Fruit fly (Drosophila melanogaster) whole organism, embryonic: Measurements from ENCODE around the gene sro.

Experiments
- CG10267 ChIP-seq: fragments of 200-800 bp; sonication (Bioruptor generic); optimal IDR thresholded peaks from 2 replicates; lab custom pipeline; 2018; ENCODE audit warnings: missing biosample characterization, mild to moderate bottlenecking, missing genetic modification characterization, moderate library complexity
- CG10274 ChIP-seq: fragments of 200-800 bp; sonication (Bioruptor generic); optimal IDR thresholded peaks from 3 replicates; lab custom pipeline; 2017; ENCODE audit warnings: missing biosample characterization, mild to moderate bottlenecking, missing genetic modification characterization
- CG11560 ChIP-seq: fragments of 200-800 bp; sonication (Bioruptor generic); IDR thresholded peaks from 3 replicates; pipeline ENCODE4 v1.3.6; 2022; ENCODE audit warnings: missing biosample characterization, missing genetic modification characterization
- CG11696 ChIP-seq: fragments of 200-800 bp; sonication (Bioruptor generic); IDR thresholded peaks from 2 replicates; pipeline ENCODE4 v1.3.6; 2022; ENCODE audit warnings: missing biosample characterization, missing genetic modification characterization
- CG13287 ChIP-seq: fragments of 200-800 bp; sonication (Bioruptor generic); IDR thresholded peaks from 2 replicates; pipeline ENCODE4 v1.3.6; 2022; ENCODE audit warnings: missing biosample characterization, missing genetic modification characterization; ENCODE audit not compliant: partially characterized antibody
- CG14441 ChIP-seq: fragments of 200-800 bp; sonication (Bioruptor generic); IDR thresholded peaks from 2 replicates; pipeline ENCODE4 v1.3.6; 2022; ENCODE audit warnings: missing biosample characterization, missing genetic modification characterization
- CG16813 ChIP-seq: fragments of 200-800 bp; sonication (Bioruptor generic); IDR thresholded peaks from 3 replicates; pipeline ENCODE4 v1.3.6; 2022; ENCODE audit warnings: missing biosample characterization, missing genetic modification characterization; ENCODE audit not compliant: partially characterized antibody
- CG16815 ChIP-seq: fragments of 200-800 bp; sonication (Bioruptor generic); optimal IDR thresholded peaks from 3 replicates; lab custom pipeline; 2017; ENCODE audit warnings: missing biosample characterization, mild to moderate bottlenecking, missing genetic modification characterization
- CG3281 ChIP-seq: fragments of 200-800 bp; sonication (Bioruptor generic); optimal IDR thresholded peaks from 3 replicates; lab custom pipeline; 2017; ENCODE audit warnings: missing biosample characterization, mild to moderate bottlenecking, missing genetic modification characterization
- CG4360 ChIP-seq: fragments of 200-800 bp; sonication (Bioruptor generic); IDR thresholded peaks from 2 replicates; pipeline ENCODE4 v1.3.6; 2022; ENCODE audit warnings: missing biosample characterization, missing genetic modification characterization
- CG4854 ChIP-seq: fragments of 200-800 bp; sonication (Bioruptor generic); optimal IDR thresholded peaks from 2 replicates; lab custom pipeline; 2016; ENCODE audit warnings: missing biosample characterization, missing genetic modification characterization, inconsistent platforms
- CG7786 ChIP-seq: fragments of 200-800 bp; sonication (Bioruptor generic); optimal IDR thresholded peaks from 2 replicates; lab custom pipeline; 2016; ENCODE audit warnings: missing biosample characterization, missing genetic modification characterization
- Camta ChIP-seq: fragments of 200-800 bp; sonication (Bioruptor generic); optimal IDR thresholded peaks from 2 replicates; lab custom pipeline; 2016; ENCODE audit warnings: missing biosample characterization, missing genetic modification characterization
- CkIIα-i1 ChIP-seq: fragments of 200-800 bp; sonication (Bioruptor generic); IDR thresholded peaks from 2 replicates; pipeline ENCODE4 v1.3.6; 2022; ENCODE audit warnings: missing biosample characterization, missing genetic modification characterization
- CoRest ChIP-seq: fragments of 200-800 bp; sonication (Bioruptor generic); optimal IDR thresholded peaks from 3 replicates; lab custom pipeline; 2018; ENCODE audit warnings: missing biosample characterization, mild to moderate bottlenecking, missing genetic modification characterization, moderate library complexity
- CrebB ChIP-seq: fragments of 200-800 bp; sonication (Bioruptor generic); optimal IDR thresholded peaks from 3 replicates; lab custom pipeline; 2018; ENCODE audit warnings: missing biosample characterization, mild to moderate bottlenecking, missing genetic modification characterization
- D ChIP-seq, 2 experiments: fragments of 200-800 bp in 1 of 2; fragments of >200 bp in 1 of 2; sonication (Bioruptor generic) in 1 of 2; optimal IDR thresholded peaks; 2 replicates in 1 of 2; 3 replicates in 1 of 2; lab custom pipeline; 2017; ENCODE audit warnings: mild to moderate bottlenecking in 1 of 2, missing biosample characterization in 1 of 2, missing genetic modification characterization in 1 of 2, missing genetic modification reagents in 1 of 2
- Dbx ChIP-seq: fragments of 200-800 bp; sonication (Bioruptor generic); IDR thresholded peaks from 3 replicates; pipeline ENCODE4 v1.3.6; 2022; ENCODE audit warnings: missing biosample characterization, missing genetic modification characterization
- Doc2 ChIP-seq: fragments of 200-800 bp; sonication (Bioruptor generic); IDR thresholded peaks from 2 replicates; pipeline ENCODE4 v1.3.6; 2022; ENCODE audit warnings: missing biosample characterization, missing genetic modification characterization
- Drgx ChIP-seq: fragments of 200-800 bp; sonication (Bioruptor generic); IDR thresholded peaks from 2 replicates; pipeline ENCODE4 v1.3.6; 2022; ENCODE audit warnings: missing biosample characterization, missing genetic modification characterization
- E2f2 ChIP-seq: fragments of 200-800 bp; sonication (Bioruptor generic); IDR thresholded peaks from 2 replicates; pipeline ENCODE4 v1.3.6; 2022; ENCODE audit warnings: missing biosample characterization, missing genetic modification characterization
- Elba2 ChIP-seq: fragments of 200-800 bp; sonication (Bioruptor generic); optimal IDR thresholded peaks from 3 replicates; lab custom pipeline; 2016; ENCODE audit warnings: missing biosample characterization, missing genetic modification characterization
- Fer1 ChIP-seq: fragments of 200-800 bp; sonication (Bioruptor generic); optimal IDR thresholded peaks from 2 replicates; lab custom pipeline; 2017; ENCODE audit warnings: missing biosample characterization, mild to moderate bottlenecking, missing genetic modification characterization
- HmgZ ChIP-seq: fragments of 200-800 bp; sonication (Bioruptor generic); optimal IDR thresholded peaks from 2 replicates; lab custom pipeline; 2018; ENCODE audit warnings: missing biosample characterization, mild to moderate bottlenecking, missing genetic modification characterization
- Hmx ChIP-seq: fragments of 200-800 bp; sonication (Bioruptor generic); optimal IDR thresholded peaks from 2 replicates; lab custom pipeline; 2016; ENCODE audit warnings: missing biosample characterization, missing genetic modification characterization
- Hr78 ChIP-seq, 2 experiments: fragments of 200-800 bp in 1 of 2; fragments of >200 bp in 1 of 2; sonication (Bioruptor generic) in 1 of 2; optimal IDR thresholded peaks; 2 replicates each; lab custom pipeline; 2017 to 2019; ENCODE audit warnings: missing biosample characterization in 2 of 2, missing genetic modification characterization in 2 of 2, mild to moderate bottlenecking in 1 of 2, moderate library complexity in 1 of 2
- MBD-R2 ChIP-seq: fragments of 200-800 bp; sonication (Bioruptor generic); IDR thresholded peaks from 2 replicates; pipeline ENCODE4 v1.3.6; 2022; ENCODE audit warnings: missing biosample characterization, missing genetic modification characterization
- Mes4 ChIP-seq: fragments of 200-800 bp; sonication (Bioruptor generic); optimal IDR thresholded peaks from 2 replicates; lab custom pipeline; 2016; ENCODE audit warnings: missing biosample characterization, missing genetic modification characterization
- PHDP ChIP-seq: fragments of 200-800 bp; sonication (Bioruptor generic); optimal IDR thresholded peaks from 3 replicates; lab custom pipeline; 2018; ENCODE audit warnings: missing biosample characterization, mild to moderate bottlenecking, missing genetic modification characterization, moderate library complexity
- Poxn ChIP-seq: fragments of 200-800 bp; sonication (Bioruptor generic); IDR thresholded peaks from 2 replicates; pipeline ENCODE4 v1.3.6; 2022; ENCODE audit warnings: missing biosample characterization, missing genetic modification characterization
- Sry-δ ChIP-seq: fragments of 200-800 bp; sonication (Bioruptor generic); optimal IDR thresholded peaks from 2 replicates; lab custom pipeline; 2016; ENCODE audit warnings: missing biosample characterization, missing genetic modification characterization
- Stat92E ChIP-seq, 3 experiments: fragments of >200 bp in 2 of 3; fragments of 200-800 bp in 1 of 3; sonication (Bioruptor generic) in 1 of 3; optimal IDR thresholded peaks; 2 replicates each; lab custom pipeline; 2017 to 2019; ENCODE audit warnings: missing biosample characterization in 3 of 3, missing genetic modification characterization in 3 of 3, mild to moderate bottlenecking in 1 of 3, moderate library complexity in 1 of 3
- bcd ChIP-seq: fragments of 200-800 bp; sonication (Bioruptor generic); optimal IDR thresholded peaks from 2 replicates; lab custom pipeline; 2017; ENCODE audit warnings: missing biosample characterization, mild to moderate bottlenecking, missing genetic modification characterization
- dmrt99B ChIP-seq: fragments of 200-800 bp; sonication (Bioruptor generic); optimal IDR thresholded peaks from 2 replicates; lab custom pipeline; 2018; ENCODE audit warnings: missing biosample characterization, mild to moderate bottlenecking, missing genetic modification characterization, moderate library complexity
- dpn ChIP-seq, 2 experiments: fragments of 200-800 bp; sonication (Bioruptor generic); optimal IDR thresholded peaks; 3 replicates each; lab custom pipeline; 2016; ENCODE audit warnings: missing biosample characterization in 2 of 2, missing genetic modification characterization in 2 of 2
- grau ChIP-seq: fragments of 200-800 bp; optimal IDR thresholded peaks from 3 replicates; lab custom pipeline; 2019; ENCODE audit warnings: missing biosample characterization, mild to moderate bottlenecking, missing genetic modification characterization, moderate library complexity
- hbn ChIP-seq: fragments of 200-800 bp; sonication (Bioruptor generic); IDR thresholded peaks from 2 replicates; pipeline ENCODE4 v1.3.6; 2022; ENCODE audit warnings: missing biosample characterization, missing genetic modification characterization; ENCODE audit not compliant: partially characterized antibody
- hth ChIP-seq: fragments of >200 bp; optimal IDR thresholded peaks from 2 replicates; lab custom pipeline; 2017; ENCODE audit warnings: inconsistent platforms
- insv ChIP-seq, 2 experiments: fragments of 200-800 bp; sonication (Bioruptor generic); optimal IDR thresholded peaks; 3 replicates each; lab custom pipeline; 2016 to 2018; ENCODE audit warnings: missing biosample characterization in 2 of 2, missing genetic modification characterization in 2 of 2
- kah ChIP-seq: fragments of 200-800 bp; sonication (Bioruptor generic); optimal IDR thresholded peaks from 2 replicates; lab custom pipeline; 2018; ENCODE audit warnings: missing biosample characterization, mild to moderate bottlenecking, missing genetic modification characterization
- kni ChIP-seq: fragments of 200-800 bp; sonication (Bioruptor generic); optimal IDR thresholded peaks from 3 replicates; lab custom pipeline; 2017; ENCODE audit warnings: mild to moderate bottlenecking, missing biosample characterization, missing genetic modification reagents, missing genetic modification characterization
- lbe ChIP-seq: fragments of 200-800 bp; sonication (Bioruptor generic); optimal IDR thresholded peaks from 2 replicates; lab custom pipeline; 2016; ENCODE audit warnings: missing biosample characterization, mild to moderate bottlenecking, missing genetic modification characterization
- org-1 ChIP-seq: fragments of 200-800 bp; sonication (Bioruptor generic); optimal IDR thresholded peaks from 2 replicates; lab custom pipeline; 2017; ENCODE audit warnings: missing biosample characterization, missing genetic modification characterization
- pb ChIP-seq: fragments of 200-800 bp; sonication (Bioruptor generic); optimal IDR thresholded peaks from 3 replicates; lab custom pipeline; 2016; ENCODE audit warnings: missing biosample characterization, missing genetic modification characterization
- tin ChIP-seq: fragments of 200-800 bp; sonication (Bioruptor generic); optimal IDR thresholded peaks from 3 replicates; lab custom pipeline; 2016; ENCODE audit warnings: missing biosample characterization, missing genetic modification characterization
- twi ChIP-seq: fragments of 200-800 bp; optimal IDR thresholded peaks from 2 replicates; lab custom pipeline; 2019; ENCODE audit warnings: missing biosample characterization, mild to moderate bottlenecking, missing genetic modification characterization, moderate library complexity
- wek ChIP-seq: fragments of 200-800 bp; sonication (Bioruptor generic); optimal IDR thresholded peaks from 3 replicates; lab custom pipeline; 2018; ENCODE audit warnings: missing biosample characterization, mild to moderate bottlenecking, missing genetic modification characterization, moderate library complexity
- zf30C ChIP-seq: fragments of 200-800 bp; sonication (Bioruptor generic); optimal IDR thresholded peaks from 3 replicates; lab custom pipeline; 2018; ENCODE audit warnings: missing biosample characterization, mild to moderate bottlenecking, missing genetic modification characterization

The sro gene

dm6 chr3R:29774360-29775193, 19.8 kb upstream of the sro start (continued):
- TF ChIP-seq Poxn (GFP tag; lab: Robert Waterston, UW), result no peak
- TF ChIP-seq CG4854 (GFP tag; lab: Kevin White, UChicago), result no peak
- TF ChIP-seq lbe (GFP tag; lab: Kevin White, UChicago), result peak; percentile 84
- peak; percentile 46 for TF ChIP-seq kni (GFP tag; lab: Kevin White, UChicago)
- 0 out of 2 replicates have a peak, but pooled peaks have one; percentile 37 for TF ChIP-seq Drgx (GFP tag; lab: Robert Waterston, UW)
- no peak for TF ChIP-seq Mes4 (GFP tag; lab: Kevin White, UChicago)
- TF ChIP-seq CG10274 (GFP tag; lab: Kevin White, UChicago), result no peak
- TF ChIP-seq CoRest (tag; lab: Kevin White, UChicago), result no peak
- no peak for TF ChIP-seq pb
- no peak for TF ChIP-seq Doc2 (GFP tag; lab: Robert Waterston, UW)
- no peak for TF ChIP-seq CkIIα-i1 (GFP tag; lab: Robert Waterston, UW)
- peak; percentile 59 for TF ChIP-seq wek (GFP tag; lab: Kevin White, UChicago)
- no peak for TF ChIP-seq bcd
- TF ChIP-seq HmgZ (tag; lab: Kevin White, UChicago), result no peak
- no peak for TF ChIP-seq CG3281 (GFP tag; lab: Kevin White, UChicago)
- no peak for TF ChIP-seq CG16815 (GFP tag; lab: Kevin White, UChicago)
- TF ChIP-seq E2f2 (GFP tag; lab: Robert Waterston, UW), result 0 out of 2 replicates have a peak, but pooled peaks have one; percentile 17
- peak; percentile 44 to 91 for TF ChIP-seq insv (GFP tag; optimal IDR thresholded peaks at IDR 0.05; lab: Kevin White, UChicago)
- peak; percentile 56 for TF ChIP-seq CrebB (tag; lab: Kevin White, UChicago)
- no peak for TF ChIP-seq CG14441 (GFP tag; lab: Robert Waterston, UW)
- no peak for TF ChIP-seq CG16813
- no peak for TF ChIP-seq zf30C (GFP tag; lab: Kevin White, UChicago)
- peak; percentile 50; the same call in 1 of the 2 replicates for TF ChIP-seq CG13287 (GFP tag; lab: Robert Waterston, UW)
- no peak for TF ChIP-seq dmrt99B (tag; lab: Kevin White, UChicago)
- no peak for TF ChIP-seq grau (tag; lab: Kevin White, UChicago)
- TF ChIP-seq tin (GFP tag; lab: Kevin White, UChicago), result no peak
- TF ChIP-seq Fer1 (GFP tag; lab: Kevin White, UChicago), result peak; percentile 38
- TF ChIP-seq CG7786 (GFP tag; lab: Kevin White, UChicago), result no peak
- no peak for TF ChIP-seq twi
- TF ChIP-seq Sry-δ (GFP tag; lab: Kevin White, UChicago), result no peak
- TF ChIP-seq CG4360 (GFP tag; lab: Robert Waterston, UW), result peak; percentile 91
- TF ChIP-seq hbn (GFP tag; lab: Robert Waterston, UW), result no peak
- TF ChIP-seq MBD-R2, result no peak
- no peak for TF ChIP-seq CG10267 (tag; lab: Kevin White, UChicago)
- TF ChIP-seq hth (lab: Kevin White, UChicago), result no peak
- no peak for TF ChIP-seq org-1
- peak; percentile 91 for TF ChIP-seq Elba2 (GFP tag; lab: Kevin White, UChicago)
- peak; percentile 20 for TF ChIP-seq kah (GFP tag; lab: Kevin White, UChicago)
- TF ChIP-seq CG11696 (GFP tag; lab: Robert Waterston, UW), result 0 out of 2 replicates have a peak, but pooled peaks have one; percentile 21
- TF ChIP-seq CG11560 (tag; lab: Robert Waterston, UW), result no peak
- TF ChIP-seq D (optimal IDR thresholded peaks at IDR 0.05; lab: Kevin White, UChicago), result peak; percentile 87
- no peak for TF ChIP-seq D (GFP tag; optimal IDR thresholded peaks at IDR 0.05; lab: Kevin White, UChicago)
- peak; percentile 13; the same call in 1 of the 3 replicates for TF ChIP-seq Dbx (GFP tag; lab: Robert Waterston, UW)
- TF ChIP-seq Hmx, result no peak
- no peak for TF ChIP-seq Hr78 (GFP tag; optimal IDR thresholded peaks at IDR 0.05; lab: Kevin White, UChicago)
- no peak for TF ChIP-seq dpn (GFP tag; optimal IDR thresholded peaks at IDR 0.05; lab: Kevin White, UChicago)
- peak in 1 of 3 experiments; percentile 15 for TF ChIP-seq Stat92E (GFP tag; optimal IDR thresholded peaks at IDR 0.05; lab: Kevin White, UChicago)
- no peak for TF ChIP-seq Camta (GFP tag; lab: Kevin White, UChicago)
- peak; percentile 4 for TF ChIP-seq PHDP (tag; lab: Kevin White, UChicago)
